Worm (Caenorhabditis elegans) whole organism, mixed stage, embryonic: ENCODE results near the gene nhr-237.

Experiments used
- M03D4.4 ChIP-seq: sonication (generic microtip); optimal IDR thresholded peaks from 2 replicates; lab custom pipeline; 2017; ENCODE audit warnings: mild to moderate bottlenecking, missing genetic modification characterization, missing compliant biosample characterization
- bed-3 ChIP-seq: fragments of 200-800 bp; sonication (Bioruptor generic); optimal IDR thresholded peaks from 3 replicates; lab custom pipeline; 2018; ENCODE audit warnings: mild to moderate bottlenecking, missing genetic modification characterization, moderate library complexity, missing compliant biosample characterization
- ceh-39 ChIP-seq: fragments of 150-350 bp; optimal IDR thresholded peaks from 2 replicates; lab custom pipeline; 2014; ENCODE audit warnings: missing biosample characterization, missing genetic modification characterization
- ceh-43 ChIP-seq: fragments of 200-800 bp; sonication (Bioruptor generic); optimal IDR thresholded peaks from 2 replicates; lab custom pipeline; 2018; ENCODE audit warnings: mild to moderate bottlenecking, missing genetic modification characterization, moderate library complexity, missing compliant biosample characterization
- ceh-83 ChIP-seq: fragments of 200-800 bp; sonication (Bioruptor generic); optimal IDR thresholded peaks from 2 replicates; lab custom pipeline; 2018; ENCODE audit warnings: mild to moderate bottlenecking, missing genetic modification characterization, missing compliant biosample characterization
- ces-1 ChIP-seq: fragments of 150-350 bp; optimal IDR thresholded peaks from 2 replicates; lab custom pipeline; 2014; ENCODE audit warnings: missing biosample characterization, missing genetic modification reagents, missing genetic modification characterization
- cnd-1 ChIP-seq: fragments of 200-800 bp; sonication (Bioruptor generic); optimal IDR thresholded peaks from 2 replicates; lab custom pipeline; 2018; ENCODE audit warnings: mild to moderate bottlenecking, missing genetic modification characterization, missing compliant biosample characterization
- drap-1 ChIP-seq: fragments of 200-800 bp; sonication (Bioruptor generic); optimal IDR thresholded peaks from 3 replicates; lab custom pipeline; 2018; ENCODE audit warnings: mild to moderate bottlenecking, missing genetic modification characterization, missing compliant biosample characterization
- elt-1 ChIP-seq: sonication (generic microtip); optimal IDR thresholded peaks from 2 replicates; lab custom pipeline; 2017; ENCODE audit warnings: missing genetic modification characterization, mild to moderate bottlenecking, missing compliant biosample characterization, antibody characterized with exemption, moderate library complexity, borderline replicate concordance; ENCODE audit not compliant: insufficient read depth
- elt-3 ChIP-seq: fragments of 150-350 bp; optimal IDR thresholded peaks from 2 replicates; lab custom pipeline; 2014; ENCODE audit warnings: missing biosample characterization, missing genetic modification characterization
- flh-1 ChIP-seq: fragments of 200-800 bp; sonication (Bioruptor generic); optimal IDR thresholded peaks from 2 replicates; lab custom pipeline; 2018; ENCODE audit warnings: mild to moderate bottlenecking, missing genetic modification characterization, moderate library complexity, missing compliant biosample characterization
- ham-2 ChIP-seq: fragments of 200-800 bp; sonication (Bioruptor generic); optimal IDR thresholded peaks from 2 replicates; lab custom pipeline; 2018; ENCODE audit warnings: mild to moderate bottlenecking, missing genetic modification characterization, missing compliant biosample characterization
- hlh-1 ChIP-seq: fragments of 150-350 bp; optimal IDR thresholded peaks from 2 replicates; lab custom pipeline; 2014; ENCODE audit warnings: missing biosample characterization, missing genetic modification reagents, missing genetic modification characterization
- lin-13 ChIP-seq: fragments of 150-350 bp; optimal IDR thresholded peaks from 2 replicates; lab custom pipeline; 2014; ENCODE audit warnings: missing biosample characterization, missing genetic modification characterization
- lin-32 ChIP-seq: fragments of 200-800 bp; sonication (Bioruptor generic); optimal IDR thresholded peaks from 2 replicates; lab custom pipeline; 2018; ENCODE audit warnings: mild to moderate bottlenecking, missing genetic modification characterization, missing compliant biosample characterization
- lsy-2 ChIP-seq: fragments of 150-350 bp; optimal IDR thresholded peaks from 2 replicates; lab custom pipeline; 2014; ENCODE audit warnings: missing biosample characterization, missing genetic modification characterization
- mab-5 ChIP-seq: fragments of 150-350 bp; optimal IDR thresholded peaks from 2 replicates; lab custom pipeline; 2014; ENCODE audit warnings: missing biosample characterization, missing genetic modification characterization
- mep-1 ChIP-seq: fragments of 150-350 bp; optimal IDR thresholded peaks from 2 replicates; lab custom pipeline; 2017; ENCODE audit warnings: missing biosample characterization, missing genetic modification reagents, missing genetic modification characterization, inconsistent platforms
- mls-2 ChIP-seq: sonication (generic microtip); optimal IDR thresholded peaks from 2 replicates; lab custom pipeline; 2016; ENCODE audit warnings: mild to moderate bottlenecking, missing genetic modification characterization, moderate library complexity, missing compliant biosample characterization
- nhr-12 ChIP-seq: fragments of 150-350 bp; optimal IDR thresholded peaks from 2 replicates; lab custom pipeline; 2014; ENCODE audit warnings: missing biosample characterization, missing genetic modification characterization
- nhr-2 ChIP-seq: fragments of 150-350 bp; optimal IDR thresholded peaks from 2 replicates; lab custom pipeline; 2014; ENCODE audit warnings: missing biosample characterization, missing genetic modification characterization
- nhr-237 ChIP-seq: fragments of 150-350 bp; optimal IDR thresholded peaks from 2 replicates; lab custom pipeline; 2014; ENCODE audit warnings: missing biosample characterization, missing genetic modification characterization
- nhr-28 ChIP-seq: fragments of 150-350 bp; optimal IDR thresholded peaks from 2 replicates; lab custom pipeline; 2014; ENCODE audit warnings: missing biosample characterization, missing genetic modification characterization
- nhr-76 ChIP-seq: sonication (generic microtip); optimal IDR thresholded peaks from 2 replicates; lab custom pipeline; 2017; ENCODE audit warnings: missing biosample characterization, missing genetic modification characterization
- pha-4 ChIP-seq: fragments of 150-350 bp; optimal IDR thresholded peaks from 2 replicates; lab custom pipeline; 2018; ENCODE audit warnings: missing biosample characterization, missing genetic modification reagents, missing genetic modification characterization
- sem-2 ChIP-seq: fragments of 200-800 bp; sonication (Bioruptor generic); optimal IDR thresholded peaks from 2 replicates; lab custom pipeline; 2018; ENCODE audit warnings: mild to moderate bottlenecking, missing genetic modification characterization, missing compliant biosample characterization
- snpc-4 ChIP-seq: fragments of 150-350 bp; optimal IDR thresholded peaks from 2 replicates; lab custom pipeline; 2014; ENCODE audit warnings: missing biosample characterization, missing genetic modification characterization
- sptf-1 ChIP-seq: sonication (generic microtip); optimal IDR thresholded peaks from 2 replicates; lab custom pipeline; 2017; ENCODE audit warnings: mild to moderate bottlenecking, missing genetic modification characterization, moderate library complexity, missing compliant biosample characterization
- unc-120 ChIP-seq: sonication (generic microtip); optimal IDR thresholded peaks from 2 replicates; lab custom pipeline; 2017; ENCODE audit warnings: missing genetic modification characterization, missing compliant biosample characterization; ENCODE audit not compliant: poor library complexity, severe bottlenecking
- unc-62 ChIP-seq: fragments of 150-350 bp; optimal IDR thresholded peaks from 2 replicates; lab custom pipeline; 2014; ENCODE audit warnings: missing biosample characterization, missing genetic modification reagents, missing genetic modification characterization
- zip-8 ChIP-seq: fragments of 150-350 bp; optimal IDR thresholded peaks from 2 replicates; lab custom pipeline; 2014; ENCODE audit warnings: missing biosample characterization, missing genetic modification characterization
- ztf-11 ChIP-seq: fragments of 150-350 bp; optimal IDR thresholded peaks from 2 replicates; lab custom pipeline; 2014; ENCODE audit warnings: missing biosample characterization, missing genetic modification characterization

Gene nhr-237

DNA sequence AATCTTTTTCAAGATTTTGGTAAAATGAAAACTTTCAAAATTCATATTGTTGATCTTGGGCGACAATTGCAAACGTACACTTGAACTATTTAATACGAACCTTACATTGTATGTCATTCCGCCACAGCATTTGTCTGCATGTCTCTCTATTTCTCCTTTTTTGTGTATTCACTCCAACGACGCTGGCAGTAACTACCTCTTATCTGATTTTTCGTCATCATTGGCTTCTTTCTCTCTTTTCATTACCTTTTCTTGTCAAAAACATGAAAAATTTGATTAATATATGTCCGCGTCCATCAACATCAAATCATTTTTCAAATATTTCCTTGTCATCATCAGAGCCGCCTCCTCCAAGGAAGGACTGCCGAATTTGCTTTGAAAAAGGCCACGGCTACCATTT is 16.5 kb downstream of the nhr-237 start, which contains the start of gene nhr-177:
TSS of gene nhr-177 (plus strand) at position 167 of the 400 bp plus-strand sequence.
- TF ChIP-seq elt-1 (tag; lab: Kevin White, UChicago) (no peak), M03D4.4 (tag; lab: Kevin White, UChicago) (no peak), unc-62 (GFP tag; lab: Kevin White, UChicago) (no peak), ceh-43 (no peak), ceh-39 (tag; lab: Kevin White, UChicago) (no peak), nhr-12 (no peak), sem-2 (GFP tag; lab: Kevin White, UChicago) (no peak), mep-1 (tag; lab: Kevin White, UChicago) (no peak), nhr-2 (tag; lab: Kevin White, UChicago) (no peak), lin-13 (tag; lab: Kevin White, UChicago) (no peak), snpc-4 (tag; lab: Kevin White, UChicago) (no peak), ceh-83 (GFP tag; lab: Kevin White, UChicago) (no peak), mab-5 (tag; lab: Kevin White, UChicago) (no peak), sptf-1 (no peak), unc-120 (tag; lab: Kevin White, UChicago) (no peak)

DNA sequence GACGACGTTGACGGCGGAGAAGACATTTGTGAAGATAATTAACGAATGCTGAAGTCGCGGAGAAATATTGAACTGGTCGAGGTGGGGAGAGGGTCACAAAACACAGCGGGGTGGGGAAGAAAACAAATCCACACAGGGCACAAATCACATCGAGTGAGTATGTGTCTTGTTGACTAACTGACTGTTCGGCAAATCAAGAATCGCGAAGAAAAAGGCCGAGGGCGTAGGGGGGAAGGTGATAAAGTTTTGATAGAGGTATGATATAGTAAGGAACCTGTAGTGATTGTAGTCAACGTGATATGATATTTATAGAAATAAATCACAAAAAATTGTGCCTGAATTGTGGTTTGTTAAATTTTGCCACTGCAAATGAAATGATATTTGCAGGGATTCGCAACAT is 18.8 kb downstream of the nhr-237 start, which contains the start of gene nhr-178:
TSS of gene nhr-178 (minus strand) at position 164 of the 400 bp plus-strand sequence.
- TF ChIP-seq nhr-28 (tag; lab: Kevin White, UChicago) = no peak
- no peak for TF ChIP-seq pha-4 (tag; lab: Kevin White, UChicago)
- TF ChIP-seq elt-3 = no peak
- no peak for TF ChIP-seq nhr-237 (tag; lab: Kevin White, UChicago)
- TF ChIP-seq snpc-4 (tag; lab: Kevin White, UChicago) = no peak
- no peak for TF ChIP-seq lsy-2 (tag; lab: Kevin White, UChicago)

DNA sequence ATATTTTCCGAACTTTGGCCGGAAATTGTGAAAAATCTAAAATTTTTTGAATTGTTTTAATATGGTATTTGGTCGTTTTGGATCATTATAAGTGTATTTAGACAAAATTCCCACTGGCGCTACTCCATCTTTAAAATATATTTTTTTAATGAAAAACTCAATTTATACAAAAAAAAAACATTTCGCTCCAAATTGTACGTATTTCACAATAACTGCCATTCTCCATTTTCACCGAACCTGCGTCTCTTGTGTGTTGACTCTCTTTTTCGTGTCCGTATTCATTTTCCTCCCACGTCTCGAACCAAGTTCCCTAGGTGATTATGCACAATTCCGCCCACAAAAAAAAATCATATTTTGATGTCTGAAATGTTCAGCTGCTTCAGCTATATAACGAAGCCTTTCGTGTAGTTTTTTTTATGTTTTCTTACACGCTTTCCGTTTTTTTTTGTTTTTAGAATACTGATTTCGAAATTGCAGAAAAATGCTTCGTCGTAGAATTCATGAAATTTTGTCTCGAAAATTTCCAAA is 26.0 kb downstream of the nhr-237 start, which contains the start of gene F16B4.2:
TSS of gene F16B4.2 (plus strand) at position 478 of the 528 bp plus-strand sequence.
- TF ChIP-seq cnd-1 (tag; lab: Kevin White, UChicago) = no peak
- TF ChIP-seq bed-3 (GFP tag; lab: Kevin White, UChicago) = no peak
- no peak for TF ChIP-seq ztf-11
- TF ChIP-seq flh-1 (GFP tag; lab: Kevin White, UChicago) = no peak
- TF ChIP-seq mab-5 (tag; lab: Kevin White, UChicago) = no peak
- no peak for TF ChIP-seq drap-1 (GFP tag; lab: Kevin White, UChicago)
- TF ChIP-seq M03D4.4 (tag; lab: Kevin White, UChicago) = no peak
- no peak for TF ChIP-seq hlh-1 (tag; lab: Kevin White, UChicago)
- no peak for TF ChIP-seq nhr-237 (tag; lab: Kevin White, UChicago)
- no peak for TF ChIP-seq pha-4 (tag; lab: Kevin White, UChicago)
- no peak for TF ChIP-seq sem-2 (GFP tag; lab: Kevin White, UChicago)
- no peak for TF ChIP-seq lsy-2 (tag; lab: Kevin White, UChicago)
- no peak for TF ChIP-seq ham-2
- no peak for TF ChIP-seq nhr-28 (tag; lab: Kevin White, UChicago)
- no peak for TF ChIP-seq nhr-76 (tag; lab: Kevin White, UChicago)
- TF ChIP-seq unc-120 (tag; lab: Kevin White, UChicago) = no peak

DNA sequence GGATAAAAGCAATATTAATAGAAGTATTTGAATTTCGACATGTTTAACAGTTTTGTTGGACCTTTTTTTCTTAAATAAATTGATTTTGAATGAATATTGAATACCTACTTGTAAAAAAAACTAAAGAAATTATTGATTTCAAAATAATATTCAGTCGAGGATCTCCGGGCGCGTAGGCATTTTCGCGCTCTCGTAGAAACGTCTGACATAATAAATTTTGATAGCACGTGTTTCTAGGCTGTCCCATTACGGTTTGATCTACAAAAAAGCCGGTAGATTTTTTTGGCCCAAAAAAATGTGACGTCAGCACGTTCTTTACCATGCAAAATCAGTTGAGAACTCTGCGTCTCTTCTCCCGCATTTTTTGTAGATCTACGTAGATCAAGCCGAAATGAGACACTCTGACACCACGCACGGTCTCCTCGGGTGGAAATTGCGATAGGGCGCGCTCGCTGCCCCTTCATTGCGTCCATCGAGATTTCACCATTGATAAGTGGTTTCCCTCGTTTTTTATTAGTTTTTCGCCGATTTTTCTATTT is 32.0 kb downstream of the nhr-237 start:
- TF ChIP-seq zip-8 (tag; lab: Kevin White, UChicago) (no peak), mab-5 (tag; lab: Kevin White, UChicago) (no peak), ces-1 (GFP tag; lab: Kevin White, UChicago) (no peak), mep-1 (tag; lab: Kevin White, UChicago) (no peak), lin-32 (GFP tag; lab: Kevin White, UChicago) (no peak), hlh-1 (tag; lab: Kevin White, UChicago) (no peak), ceh-39 (tag; lab: Kevin White, UChicago) (no peak), cnd-1 (tag; lab: Kevin White, UChicago) (no peak), unc-62 (GFP tag; lab: Kevin White, UChicago) (no peak), elt-1 (tag; lab: Kevin White, UChicago) (no peak), pha-4 (tag; lab: Kevin White, UChicago) (no peak), drap-1 (GFP tag; lab: Kevin White, UChicago) (no peak), unc-120 (tag; lab: Kevin White, UChicago) (no peak), sptf-1 (no peak), M03D4.4 (tag; lab: Kevin White, UChicago) (no peak), nhr-2 (tag; lab: Kevin White, UChicago) (no peak), mls-2 (tag; lab: Kevin White, UChicago) (no peak), ham-2 (no peak), ztf-11 (no peak)
